Fruit fly (Drosophila melanogaster) whole organism, embryonic: Measurements from ENCODE around the gene ZnT77C.

Experiments used
- Asciz ChIP-seq: fragments of 200-800 bp; sonication (Bioruptor generic); optimal IDR thresholded peaks from 2 replicates; lab custom pipeline; 2017; ENCODE audit warnings: missing biosample characterization, mild to moderate bottlenecking, missing genetic modification characterization, missing genetic modification reagents
- CG10979 ChIP-seq: fragments of 200-800 bp; sonication (Bioruptor generic); optimal IDR thresholded peaks from 2 replicates; lab custom pipeline; 2018; ENCODE audit warnings: missing biosample characterization, mild to moderate bottlenecking, missing genetic modification characterization, moderate library complexity
- CG11093 ChIP-seq: fragments of 200-800 bp; sonication (Bioruptor generic); IDR thresholded peaks from 3 replicates; pipeline ENCODE4 v1.3.6; 2022; ENCODE audit warnings: missing biosample characterization, missing genetic modification characterization
- CG12104 ChIP-seq: fragments of 200-800 bp; sonication (Bioruptor generic); optimal IDR thresholded peaks from 3 replicates; lab custom pipeline; 2016; ENCODE audit warnings: missing biosample characterization, missing genetic modification characterization
- CG12299 ChIP-seq: fragments of 200-800 bp; sonication (Bioruptor generic); optimal IDR thresholded peaks from 2 replicates; lab custom pipeline; 2018; ENCODE audit warnings: missing biosample characterization, mild to moderate bottlenecking, missing genetic modification characterization
- CG1233 ChIP-seq: fragments of 200-800 bp; sonication (Bioruptor generic); optimal IDR thresholded peaks from 4 replicates; lab custom pipeline; 2018; ENCODE audit warnings: missing biosample characterization, mild to moderate bottlenecking, missing genetic modification characterization
- CG13424 ChIP-seq: fragments of 200-800 bp; sonication (Bioruptor generic); optimal IDR thresholded peaks from 2 replicates; lab custom pipeline; 2019; ENCODE audit warnings: missing biosample characterization, mild to moderate bottlenecking, missing genetic modification characterization, moderate library complexity
- CG1603 ChIP-seq: fragments of 200-800 bp; sonication (Bioruptor generic); optimal IDR thresholded peaks from 2 replicates; lab custom pipeline; 2019; ENCODE audit warnings: missing biosample characterization, mild to moderate bottlenecking, missing genetic modification characterization, moderate library complexity
- CG30020 ChIP-seq: fragments of 200-800 bp; optimal IDR thresholded peaks from 2 replicates; lab custom pipeline; 2019; ENCODE audit warnings: missing biosample characterization, mild to moderate bottlenecking, missing genetic modification characterization, moderate library complexity
- CG3995 ChIP-seq: fragments of 200-800 bp; sonication (Bioruptor generic); optimal IDR thresholded peaks from 3 replicates; lab custom pipeline; 2016; ENCODE audit warnings: missing biosample characterization, missing genetic modification characterization
- CG4328 ChIP-seq: fragments of 200-800 bp; sonication (Bioruptor generic); optimal IDR thresholded peaks from 3 replicates; lab custom pipeline; 2017; ENCODE audit warnings: missing biosample characterization, missing genetic modification reagents, missing genetic modification characterization
- CG7357 ChIP-seq: fragments of 200-800 bp; sonication (Bioruptor generic); IDR thresholded peaks from 3 replicates; pipeline ENCODE4 v1.3.6; 2022; ENCODE audit warnings: missing biosample characterization, missing genetic modification characterization
- CG7556 ChIP-seq: fragments of 200-800 bp; sonication (Bioruptor generic); optimal IDR thresholded peaks from 2 replicates; lab custom pipeline; 2017; ENCODE audit warnings: missing biosample characterization, mild to moderate bottlenecking, missing genetic modification characterization
- CG7745 ChIP-seq: fragments of 200-800 bp; sonication (Bioruptor generic); optimal IDR thresholded peaks from 2 replicates; lab custom pipeline; 2018; ENCODE audit warnings: missing biosample characterization, mild to moderate bottlenecking, missing genetic modification characterization, moderate library complexity
- CG7839 ChIP-seq: fragments of 200-800 bp; sonication (Bioruptor generic); optimal IDR thresholded peaks from 3 replicates; lab custom pipeline; 2018; ENCODE audit warnings: missing biosample characterization, mild to moderate bottlenecking, missing genetic modification characterization, moderate library complexity
- CG8765 ChIP-seq: fragments of 200-800 bp; sonication (Bioruptor generic); IDR thresholded peaks from 2 replicates; pipeline ENCODE4 v1.3.6; 2022; ENCODE audit warnings: missing biosample characterization, missing genetic modification characterization
- CG8924 ChIP-seq: fragments of 200-800 bp; optimal IDR thresholded peaks from 3 replicates; lab custom pipeline; 2019; ENCODE audit warnings: missing biosample characterization, mild to moderate bottlenecking, missing genetic modification characterization, moderate library complexity
- D19B ChIP-seq: fragments of 200-800 bp; sonication (Bioruptor generic); optimal IDR thresholded peaks from 2 replicates; lab custom pipeline; 2017; ENCODE audit warnings: missing biosample characterization, mild to moderate bottlenecking, missing genetic modification characterization
- Eip74EF ChIP-seq, 2 experiments: fragments of 200-800 bp in 1 of 2; fragments of >200 bp in 1 of 2; sonication (Bioruptor generic) in 1 of 2; optimal IDR thresholded peaks; 2 replicates each; lab custom pipeline; 2017 to 2019; ENCODE audit warnings: missing biosample characterization in 2 of 2, missing genetic modification characterization in 2 of 2, mild to moderate bottlenecking in 1 of 2, moderate library complexity in 1 of 2
- Fer1 ChIP-seq: fragments of 200-800 bp; sonication (Bioruptor generic); optimal IDR thresholded peaks from 2 replicates; lab custom pipeline; 2017; ENCODE audit warnings: missing biosample characterization, mild to moderate bottlenecking, missing genetic modification characterization
- Gug ChIP-seq: fragments of 200-800 bp; sonication (Bioruptor generic); IDR thresholded peaks from 4 replicates; pipeline ENCODE4 v1.3.6; 2022; ENCODE audit warnings: missing biosample characterization, missing genetic modification characterization
- H15 ChIP-seq: fragments of 200-800 bp; sonication (Bioruptor generic); IDR thresholded peaks from 3 replicates; pipeline ENCODE4 v1.3.6; 2022; ENCODE audit warnings: missing biosample characterization, missing genetic modification characterization
- H2.0 ChIP-seq: fragments of 200-800 bp; sonication (Bioruptor generic); IDR thresholded peaks from 2 replicates; pipeline ENCODE4 v1.3.6; 2022; ENCODE audit warnings: missing biosample characterization, missing genetic modification characterization
- Hsf ChIP-seq: fragments of 200-800 bp; sonication (Bioruptor generic); optimal IDR thresholded peaks from 3 replicates; lab custom pipeline; 2016; ENCODE audit warnings: missing biosample characterization, missing genetic modification characterization
- Lim3 ChIP-seq: fragments of 200-800 bp; sonication (Bioruptor generic); IDR thresholded peaks from 2 replicates; pipeline ENCODE4 v1.3.6; 2022; ENCODE audit warnings: missing biosample characterization, missing genetic modification characterization
- NFAT ChIP-seq: fragments of 200-800 bp; sonication (Bioruptor generic); IDR thresholded peaks from 2 replicates; pipeline ENCODE4 v1.3.6; 2022; ENCODE audit warnings: missing biosample characterization, missing genetic modification characterization
- Optix ChIP-seq: fragments of 200-800 bp; sonication (Bioruptor generic); IDR thresholded peaks from 3 replicates; pipeline ENCODE4 v1.3.6; 2022; ENCODE audit warnings: missing biosample characterization, missing genetic modification characterization
- Rx ChIP-seq: fragments of 200-800 bp; sonication (Bioruptor generic); IDR thresholded peaks from 2 replicates; pipeline ENCODE4 v1.3.6; 2022; ENCODE audit warnings: missing biosample characterization, missing genetic modification characterization
- Usf ChIP-seq: fragments of 200-800 bp; sonication (Bioruptor generic); optimal IDR thresholded peaks from 2 replicates; lab custom pipeline; 2017; ENCODE audit warnings: missing genotype, missing biosample characterization, missing genetic modification characterization
- az2 ChIP-seq: fragments of 200-800 bp; sonication (Bioruptor generic); optimal IDR thresholded peaks from 3 replicates; lab custom pipeline; 2016; ENCODE audit warnings: missing biosample characterization, missing genetic modification characterization
- bsh ChIP-seq, 2 experiments: fragments of 200-800 bp; sonication (Bioruptor generic); optimal IDR thresholded peaks; 2 replicates each; lab custom pipeline; 2017 to 2018; ENCODE audit warnings: mild to moderate bottlenecking in 2 of 2, missing biosample characterization in 2 of 2, missing genetic modification characterization in 2 of 2, moderate library complexity in 1 of 2
- cg ChIP-seq: fragments of 200-800 bp; sonication (Bioruptor generic); optimal IDR thresholded peaks from 3 replicates; lab custom pipeline; 2019; ENCODE audit warnings: missing biosample characterization, mild to moderate bottlenecking, missing genetic modification characterization, moderate library complexity
- chinmo ChIP-seq: fragments of 200-800 bp; sonication (Bioruptor generic); IDR thresholded peaks from 4 replicates; pipeline ENCODE4 v1.3.6; 2022; ENCODE audit warnings: missing biosample characterization, missing genetic modification characterization; ENCODE audit not compliant: partially characterized antibody
- corto ChIP-seq: fragments of 200-800 bp; sonication (Bioruptor generic); optimal IDR thresholded peaks from 2 replicates; lab custom pipeline; 2016; ENCODE audit warnings: missing biosample characterization, mild to moderate bottlenecking, missing genetic modification characterization, moderate library complexity
- ewg ChIP-seq: fragments of 200-800 bp; sonication (Bioruptor generic); optimal IDR thresholded peaks from 3 replicates; lab custom pipeline; 2017; ENCODE audit warnings: mild to moderate bottlenecking, missing biosample characterization, missing genetic modification reagents, missing genetic modification characterization
- fu2 ChIP-seq: fragments of 200-800 bp; sonication (Bioruptor generic); optimal IDR thresholded peaks from 2 replicates; lab custom pipeline; 2016; ENCODE audit warnings: missing biosample characterization, missing genetic modification characterization
- ham ChIP-seq: fragments of 200-800 bp; sonication (Bioruptor generic); IDR thresholded peaks from 2 replicates; pipeline ENCODE4 v1.3.6; 2022; ENCODE audit warnings: missing biosample characterization, missing genetic modification characterization
- kay ChIP-seq: fragments of 200-800 bp; sonication (Bioruptor generic); optimal IDR thresholded peaks from 2 replicates; lab custom pipeline; 2016; ENCODE audit warnings: missing biosample characterization, missing genetic modification characterization
- nerfin-1 ChIP-seq: fragments of 200-800 bp; sonication (Bioruptor generic); optimal IDR thresholded peaks from 3 replicates; lab custom pipeline; 2019; ENCODE audit warnings: missing biosample characterization, mild to moderate bottlenecking, missing genetic modification characterization, moderate library complexity
- nom ChIP-seq: fragments of 200-800 bp; sonication (Bioruptor generic); optimal IDR thresholded peaks from 2 replicates; lab custom pipeline; 2017; ENCODE audit warnings: missing biosample characterization, missing genetic modification characterization, mild to moderate bottlenecking, moderate library complexity, missing genetic modification reagents
- oc ChIP-seq: fragments of 200-800 bp; sonication (Bioruptor generic); optimal IDR thresholded peaks from 2 replicates; lab custom pipeline; 2018; ENCODE audit warnings: missing biosample characterization, mild to moderate bottlenecking, missing genetic modification characterization, moderate library complexity
- phol ChIP-seq: fragments of 200-800 bp; sonication (Bioruptor generic); optimal IDR thresholded peaks from 3 replicates; lab custom pipeline; 2018; ENCODE audit warnings: missing biosample characterization, mild to moderate bottlenecking, missing genetic modification characterization, moderate library complexity
- pros ChIP-seq: fragments of 200-800 bp; sonication (Bioruptor generic); optimal IDR thresholded peaks from 3 replicates; lab custom pipeline; 2019; ENCODE audit warnings: missing biosample characterization, mild to moderate bottlenecking, missing genetic modification characterization, moderate library complexity
- pzg ChIP-seq: fragments of 200-800 bp; sonication (Bioruptor generic); optimal IDR thresholded peaks from 3 replicates; lab custom pipeline; 2018; ENCODE audit warnings: missing biosample characterization, mild to moderate bottlenecking, missing genetic modification characterization, moderate library complexity
- shn ChIP-seq: fragments of 200-800 bp; sonication (Bioruptor generic); optimal IDR thresholded peaks from 3 replicates; lab custom pipeline; 2016; ENCODE audit warnings: missing biosample characterization, missing genetic modification characterization
- sima ChIP-seq: fragments of 200-800 bp; sonication (Bioruptor generic); optimal IDR thresholded peaks from 2 replicates; lab custom pipeline; 2016; ENCODE audit warnings: missing biosample characterization, missing genetic modification characterization
- tin ChIP-seq: fragments of 200-800 bp; sonication (Bioruptor generic); optimal IDR thresholded peaks from 3 replicates; lab custom pipeline; 2016; ENCODE audit warnings: missing biosample characterization, missing genetic modification characterization
- twi ChIP-seq: fragments of 200-800 bp; optimal IDR thresholded peaks from 2 replicates; lab custom pipeline; 2019; ENCODE audit warnings: missing biosample characterization, mild to moderate bottlenecking, missing genetic modification characterization, moderate library complexity
- vfl ChIP-seq: fragments of 200-800 bp; sonication (Bioruptor generic); optimal IDR thresholded peaks from 2 replicates; lab custom pipeline; 2016; ENCODE audit warnings: missing biosample characterization, missing genetic modification characterization
- vvl ChIP-seq: fragments of 200-800 bp; sonication (Bioruptor generic); IDR thresholded peaks from 2 replicates; pipeline ENCODE4 v1.3.6; 2022; ENCODE audit warnings: missing biosample characterization, missing genetic modification characterization
- wek ChIP-seq: fragments of 200-800 bp; sonication (Bioruptor generic); optimal IDR thresholded peaks from 3 replicates; lab custom pipeline; 2018; ENCODE audit warnings: missing biosample characterization, mild to moderate bottlenecking, missing genetic modification characterization, moderate library complexity

The ZnT77C gene

dm6 chr3L:20520687-20521169 lies 26.0 kb upstream of the ZnT77C start, which contains the start of the genes mTerf3 and CG5104:
Gene mTerf3 (minus strand): TSS chr3L:20520772.
Gene CG5104 (plus strand): TSS chr3L:20521009.
- TF ChIP-seq Lim3 (no peak), CG12104 (no peak), ham (GFP tag; lab: Robert Waterston, UW) (no peak), H2.0 (no peak), Asciz (GFP tag; lab: Kevin White, UChicago) (no peak), Hsf (peak; percentile 39), CG30020 (tag; lab: Kevin White, UChicago) (peak; percentile 56), CG3995 (GFP tag; lab: Kevin White, UChicago) (peak; percentile 30), Rx (GFP tag; lab: Robert Waterston, UW) (no peak), fu2 (GFP tag; lab: Kevin White, UChicago) (no peak), CG4328 (GFP tag; lab: Kevin White, UChicago) (no peak), Gug (GFP tag; lab: Robert Waterston, UW) (no peak), CG1233 (GFP tag; lab: Kevin White, UChicago) (no peak), CG13424 (peak; percentile 46), CG7556 (no peak), nom (GFP tag; lab: Kevin White, UChicago) (no peak), oc (tag; lab: Kevin White, UChicago) (no peak), twi (no peak), shn (GFP tag; lab: Kevin White, UChicago) (no peak), pzg (GFP tag; lab: Kevin White, UChicago) (peak; percentile 60), NFAT (no peak), tin (GFP tag; lab: Kevin White, UChicago) (peak; percentile 22), ewg (GFP tag; lab: Kevin White, UChicago) (no peak), CG8924 (no peak), cg (no peak), az2 (GFP tag; lab: Kevin White, UChicago) (peak; percentile 19), CG8765 (GFP tag; lab: Robert Waterston, UW) (no peak), kay (GFP tag; lab: Kevin White, UChicago) (no peak), CG7745 (tag; lab: Kevin White, UChicago) (no peak), phol (peak; percentile 63), vfl (GFP tag; lab: Kevin White, UChicago) (no peak), CG1603 (tag; lab: Kevin White, UChicago) (peak; percentile 29), sima (GFP tag; lab: Kevin White, UChicago) (no peak), Usf (GFP tag; lab: Kevin White, UChicago) (no peak), Eip74EF (GFP tag; optimal IDR thresholded peaks at IDR 0.05; lab: Kevin White, UChicago) (no peak), CG10979 (tag; lab: Kevin White, UChicago) (peak; percentile 2), vvl (no peak), D19B (GFP tag; lab: Kevin White, UChicago) (no peak), CG7839 (no peak), nerfin-1 (tag; lab: Kevin White, UChicago) (peak; percentile 86), corto (GFP tag; lab: Kevin White, UChicago) (no peak), H15 (GFP tag; lab: Robert Waterston, UW) (no peak), wek (GFP tag; lab: Kevin White, UChicago) (no peak), bsh (GFP tag; optimal IDR thresholded peaks at IDR 0.05; lab: Kevin White, UChicago) (no peak), pros (GFP tag; lab: Kevin White, UChicago) (no peak), chinmo (GFP tag; lab: Robert Waterston, UW) (no peak), CG11093 (no peak), CG12299 (peak; percentile 24), Optix (GFP tag; lab: Robert Waterston, UW) (no peak), Fer1 (GFP tag; lab: Kevin White, UChicago) (peak; percentile 17), CG7357 (no peak)
